Worm (Caenorhabditis elegans): ENCODE data around the gene F13E9.15.

DNA sequence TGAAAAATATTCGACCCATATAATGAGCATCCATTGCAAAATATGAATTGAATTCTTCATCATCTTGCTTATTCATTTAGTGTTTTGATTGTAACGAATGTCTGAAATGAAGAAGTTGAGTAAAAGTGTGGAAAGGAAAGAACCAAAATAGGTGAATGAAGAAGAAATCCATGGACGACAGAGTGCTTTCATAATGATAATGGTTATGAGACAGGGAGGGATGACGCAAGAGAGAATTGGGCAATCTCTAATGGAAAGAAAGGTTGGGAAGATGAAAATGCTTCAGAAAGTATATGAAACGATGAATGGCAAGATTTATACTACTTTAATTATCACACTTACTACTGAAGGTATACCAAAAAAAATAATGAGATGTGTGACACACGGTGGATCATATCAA is 14.6 kb upstream of the F13E9.15 start, which contains the start of gene ZK596.3:
- no peak for TF ChIP-seq W03F9.2 (tag; optimal IDR thresholded peaks at IDR 0.05)
- no peak for TF ChIP-seq him-1 (tag; optimal IDR thresholded peaks at IDR 0.05)

All from whole organism, L4/young adult.